Fruit fly (Drosophila melanogaster) whole organism, pupa: ENCODE data around the gene Orc5.

Experiments used
- CG10348 ChIP-seq: fragments of 200-800 bp; sonication (Bioruptor generic); IDR thresholded peaks from 2 replicates; pipeline ENCODE4 v1.3.6; 2022; ENCODE audit warnings: missing biosample characterization, missing genetic modification characterization
- CG12605 ChIP-seq: fragments of 200-800 bp; sonication (Bioruptor generic); IDR thresholded peaks from 2 replicates; pipeline ENCODE4 v1.3.6; 2022; ENCODE audit warnings: missing biosample characterization, missing genetic modification characterization
- CG13204 ChIP-seq: fragments of 200-800 bp; sonication (Bioruptor generic); optimal IDR thresholded peaks from 2 replicates; lab custom pipeline; 2018; ENCODE audit warnings: missing biosample characterization, mild to moderate bottlenecking, missing genetic modification characterization, moderate library complexity
- CG14655 ChIP-seq: fragments of 200-800 bp; sonication (Bioruptor generic); optimal IDR thresholded peaks from 3 replicates; lab custom pipeline; 2017; ENCODE audit warnings: mild to moderate bottlenecking, missing biosample characterization, missing genetic modification reagents, missing genetic modification characterization
- CG15710 ChIP-seq: fragments of 200-800 bp; sonication (Bioruptor generic); optimal IDR thresholded peaks from 2 replicates; lab custom pipeline; 2018; ENCODE audit warnings: missing biosample characterization, mild to moderate bottlenecking, missing genetic modification characterization, moderate library complexity
- CG17806 ChIP-seq: fragments of 200-800 bp; sonication (Bioruptor generic); optimal IDR thresholded peaks from 2 replicates; lab custom pipeline; 2018; ENCODE audit warnings: missing biosample characterization, mild to moderate bottlenecking, missing genetic modification characterization, moderate library complexity
- CG32121 ChIP-seq: fragments of 200-800 bp; sonication (Bioruptor generic); IDR thresholded peaks from 2 replicates; pipeline ENCODE4 v1.3.6; 2022; ENCODE audit warnings: missing biosample characterization, missing genetic modification characterization
- CG34367 ChIP-seq: fragments of 200-800 bp; sonication (Bioruptor generic); optimal IDR thresholded peaks from 2 replicates; lab custom pipeline; 2018; ENCODE audit warnings: missing biosample characterization, mild to moderate bottlenecking, missing genetic modification characterization
- CG4496 ChIP-seq: fragments of 200-800 bp; sonication (Bioruptor generic); IDR thresholded peaks from 3 replicates; pipeline ENCODE4 v1.3.6; 2022; ENCODE audit warnings: missing biosample characterization, missing genetic modification characterization
- CG8159 ChIP-seq: fragments of 200-800 bp; sonication (Bioruptor generic); optimal IDR thresholded peaks from 3 replicates; lab custom pipeline; 2018; ENCODE audit warnings: missing biosample characterization, mild to moderate bottlenecking, missing genetic modification characterization, moderate library complexity
- CG8301 ChIP-seq: fragments of 200-800 bp; sonication (Bioruptor generic); optimal IDR thresholded peaks from 2 replicates; lab custom pipeline; 2018; ENCODE audit warnings: missing biosample characterization, mild to moderate bottlenecking, missing genetic modification characterization
- CG9948 ChIP-seq: fragments of 200-800 bp; sonication (Bioruptor generic); optimal IDR thresholded peaks from 2 replicates; lab custom pipeline; 2018; ENCODE audit warnings: missing biosample characterization, mild to moderate bottlenecking, missing genetic modification characterization, moderate library complexity
- D1 ChIP-seq: fragments of 200-800 bp; sonication (Bioruptor generic); optimal IDR thresholded peaks from 2 replicates; lab custom pipeline; 2018; ENCODE audit warnings: missing biosample characterization, mild to moderate bottlenecking, missing genetic modification characterization, moderate library complexity
- EcR ChIP-seq: fragments of 200-800 bp; sonication (Bioruptor generic); optimal IDR thresholded peaks from 3 replicates; lab custom pipeline; 2019; ENCODE audit warnings: missing biosample characterization, missing genetic modification characterization, mild to moderate bottlenecking, moderate library complexity, missing genetic modification reagents
- Ets98B ChIP-seq: fragments of 200-800 bp; sonication (Bioruptor generic); IDR thresholded peaks from 2 replicates; pipeline ENCODE4 v1.3.6; 2022; ENCODE audit warnings: missing biosample characterization, missing genetic modification characterization
- Pif1A ChIP-seq: fragments of 200-800 bp; sonication (Bioruptor generic); optimal IDR thresholded peaks from 3 replicates; lab custom pipeline; 2016; ENCODE audit warnings: missing biosample characterization, missing genetic modification characterization
- Pif1B ChIP-seq: fragments of 200-800 bp; sonication (Bioruptor generic); optimal IDR thresholded peaks from 3 replicates; lab custom pipeline; 2016; ENCODE audit warnings: missing biosample characterization, missing genetic modification characterization
- Snoo ChIP-seq: fragments of 200-800 bp; sonication (Bioruptor generic); optimal IDR thresholded peaks from 3 replicates; lab custom pipeline; 2017; ENCODE audit warnings: missing biosample characterization, mild to moderate bottlenecking, missing genetic modification characterization, inconsistent platforms
- fd96Ca ChIP-seq: fragments of 200-800 bp; sonication (Bioruptor generic); IDR thresholded peaks from 3 replicates; pipeline ENCODE4 v1.3.6; 2022; ENCODE audit warnings: missing biosample characterization, missing genetic modification characterization
- gl ChIP-seq: fragments of 200-800 bp; sonication (Bioruptor generic); optimal IDR thresholded peaks from 2 replicates; lab custom pipeline; 2018; ENCODE audit warnings: missing biosample characterization, mild to moderate bottlenecking, missing genetic modification characterization
- rn ChIP-seq: fragments of 200-800 bp; sonication (Bioruptor generic); IDR thresholded peaks from 2 replicates; pipeline ENCODE4 v1.3.6; 2022; ENCODE audit warnings: missing biosample characterization, missing genetic modification characterization

The Orc5 gene

DNA sequence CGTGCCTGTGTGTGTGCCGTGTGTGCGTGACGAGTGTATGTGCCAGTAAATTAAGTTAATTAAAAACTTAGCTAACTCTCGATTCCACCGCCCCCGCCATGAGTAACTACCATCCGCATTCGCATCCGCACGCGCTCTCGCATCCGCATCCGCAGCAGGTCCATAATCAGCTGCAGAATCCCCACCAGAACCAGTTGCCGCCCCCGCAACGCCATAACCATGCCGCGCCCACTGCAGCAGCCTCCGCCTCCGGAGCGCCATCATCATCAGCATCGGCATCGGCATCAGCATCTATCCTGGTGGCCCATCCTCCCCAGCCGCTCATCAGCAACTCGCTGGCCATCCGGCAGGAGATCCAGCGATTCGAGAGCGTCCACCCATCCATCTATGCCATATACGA lies 6.3 kb downstream of the Orc5 start:
- TF ChIP-seq CG32121 (GFP tag; lab: Robert Waterston, UW) (no peak), CG15710 (no peak), CG13204 (GFP tag; lab: Kevin White, UChicago) (no peak), rn (no peak), CG8301 (tag; lab: Kevin White, UChicago) (no peak), CG10348 (GFP tag; lab: Robert Waterston, UW) (no peak), D1 (tag; lab: Kevin White, UChicago) (no peak), CG17806 (tag; lab: Kevin White, UChicago) (no peak)

DNA sequence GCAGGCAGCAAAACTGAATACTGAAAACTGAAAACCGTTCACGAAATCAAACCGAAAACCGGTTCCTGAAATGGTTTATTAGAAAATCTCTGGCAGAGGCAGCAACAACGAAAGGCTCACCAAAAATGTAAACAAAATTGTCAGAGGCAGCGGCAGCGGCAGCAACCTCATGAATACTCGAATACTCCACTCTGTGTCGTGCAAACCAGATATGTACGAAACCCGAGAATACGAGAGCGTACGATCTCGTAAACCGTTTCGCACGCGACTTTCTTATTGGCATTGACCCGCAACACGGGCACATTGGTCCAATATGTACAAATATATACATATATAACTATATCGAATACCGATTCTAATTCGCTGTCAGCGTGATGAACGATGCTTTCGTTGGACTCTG lies 7.9 kb downstream of the Orc5 start:
- TF ChIP-seq CG9948 (tag; lab: Kevin White, UChicago) = no peak
- no peak for TF ChIP-seq CG32121 (GFP tag; lab: Robert Waterston, UW)
- no peak for TF ChIP-seq Ets98B (GFP tag; lab: Robert Waterston, UW)
- TF ChIP-seq CG15710 = no peak
- TF ChIP-seq Snoo (tag; lab: Kevin White, UChicago) = no peak
- no peak for TF ChIP-seq CG10348 (GFP tag; lab: Robert Waterston, UW)
- TF ChIP-seq CG12605 = no peak
- TF ChIP-seq fd96Ca (GFP tag; lab: Robert Waterston, UW) = no peak
- TF ChIP-seq CG14655 (GFP tag; lab: Kevin White, UChicago) = no peak
- no peak for TF ChIP-seq CG8159 (tag; lab: Kevin White, UChicago)
- no peak for TF ChIP-seq D1 (tag; lab: Kevin White, UChicago)
- TF ChIP-seq CG17806 (tag; lab: Kevin White, UChicago) = no peak
- TF ChIP-seq EcR = no peak
- no peak for TF ChIP-seq CG4496 (GFP tag; lab: Robert Waterston, UW)
- TF ChIP-seq gl = no peak
- no peak for TF ChIP-seq Pif1A (GFP tag; lab: Kevin White, UChicago)
- TF ChIP-seq CG8301 (tag; lab: Kevin White, UChicago) = no peak
- TF ChIP-seq Pif1B (GFP tag; lab: Kevin White, UChicago) = no peak
- TF ChIP-seq CG13204 (GFP tag; lab: Kevin White, UChicago) = no peak
- TF ChIP-seq CG34367 (tag; lab: Kevin White, UChicago) = no peak

DNA sequence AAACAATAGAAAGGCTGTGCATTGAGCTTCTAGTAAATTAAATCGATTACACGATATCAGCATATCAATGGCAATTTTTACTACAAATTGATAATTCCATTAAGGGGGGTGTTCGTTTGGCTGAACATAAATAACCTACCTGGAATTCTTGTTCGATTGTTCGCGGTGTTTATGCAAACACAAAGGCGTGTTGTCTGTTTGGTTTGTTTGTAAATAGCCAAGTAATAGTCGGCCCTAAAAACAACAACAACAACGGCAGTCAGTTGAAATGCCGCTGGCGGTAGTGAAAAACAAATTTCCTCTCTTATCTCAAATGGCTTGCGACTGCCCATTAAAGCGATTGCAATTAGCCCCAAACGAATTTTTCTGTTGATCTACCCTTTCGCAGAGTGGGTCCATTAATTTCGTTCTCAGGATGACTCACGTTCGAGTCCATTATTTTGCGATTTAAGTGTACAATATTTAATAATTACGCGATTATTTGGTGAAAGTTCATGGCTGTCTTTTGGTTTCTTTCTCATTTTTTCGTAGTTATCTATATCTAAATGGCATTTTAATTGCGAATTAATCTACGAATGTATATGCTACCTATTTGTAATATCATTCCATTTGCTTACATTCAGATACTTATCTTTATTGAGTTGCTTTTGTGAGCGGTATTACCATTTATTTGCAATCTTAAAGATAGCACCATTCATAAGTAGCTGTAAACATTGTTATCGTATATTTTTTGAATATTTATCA lies 9.2 kb downstream of the Orc5 start:
- no peak for TF ChIP-seq Ets98B (GFP tag; lab: Robert Waterston, UW)
- TF ChIP-seq CG32121 (GFP tag; lab: Robert Waterston, UW) = no peak
- TF ChIP-seq CG17806 (tag; lab: Kevin White, UChicago) = no peak
- TF ChIP-seq fd96Ca (GFP tag; lab: Robert Waterston, UW) = no peak
- no peak for TF ChIP-seq CG4496 (GFP tag; lab: Robert Waterston, UW)
- TF ChIP-seq CG10348 (GFP tag; lab: Robert Waterston, UW) = no peak
- no peak for TF ChIP-seq CG8159 (tag; lab: Kevin White, UChicago)
- no peak for TF ChIP-seq Snoo (tag; lab: Kevin White, UChicago)

DNA sequence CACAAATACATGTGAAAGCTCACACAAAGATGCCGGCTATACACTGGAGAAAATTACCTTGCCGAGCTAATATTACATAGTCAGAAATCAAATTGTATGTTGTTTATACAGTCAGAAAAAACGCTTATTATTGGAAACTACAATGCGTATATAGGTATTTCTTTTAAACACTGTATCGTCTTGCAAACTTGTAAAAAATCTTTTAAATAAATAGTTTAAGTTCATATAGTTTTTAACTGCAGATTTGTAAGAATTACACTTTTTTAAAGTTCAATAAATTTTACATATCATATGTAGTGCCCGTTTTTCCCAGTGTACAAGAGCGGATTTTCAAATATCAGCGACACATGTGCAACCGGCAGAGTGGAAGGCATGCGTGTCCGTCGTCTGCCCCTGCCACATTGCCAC lies 10.1 kb downstream of the Orc5 start:
- peak; percentile 40 for TF ChIP-seq gl
- TF ChIP-seq CG14655 (GFP tag; lab: Kevin White, UChicago) = peak; percentile 92
- TF ChIP-seq CG4496 (GFP tag; lab: Robert Waterston, UW) = peak; percentile 86
- TF ChIP-seq CG8301 (tag; lab: Kevin White, UChicago) = peak; percentile 88
- peak; percentile 91 for TF ChIP-seq Snoo (tag; lab: Kevin White, UChicago)
- peak; percentile 76 for TF ChIP-seq Pif1B (GFP tag; lab: Kevin White, UChicago)
- TF ChIP-seq CG9948 (tag; lab: Kevin White, UChicago) = peak; percentile 88
- TF ChIP-seq EcR = no peak
- TF ChIP-seq Pif1A (GFP tag; lab: Kevin White, UChicago) = peak; percentile 83
- peak; percentile 80 for TF ChIP-seq Ets98B (GFP tag; lab: Robert Waterston, UW)
- TF ChIP-seq CG17806 (tag; lab: Kevin White, UChicago) = peak; percentile 81
- TF ChIP-seq CG34367 (tag; lab: Kevin White, UChicago) = peak; percentile 76
- peak; percentile 82 for TF ChIP-seq D1 (tag; lab: Kevin White, UChicago)
- TF ChIP-seq fd96Ca (GFP tag; lab: Robert Waterston, UW) = no peak; the same call in 2 of the 3 replicates
- peak; percentile 48; the same call in 1 of the 2 replicates for TF ChIP-seq rn
- peak; percentile 46 for TF ChIP-seq CG13204 (GFP tag; lab: Kevin White, UChicago)
- peak; percentile 90 for TF ChIP-seq CG32121 (GFP tag; lab: Robert Waterston, UW)
- peak; percentile 83 for TF ChIP-seq CG15710
- peak; percentile 86 for TF ChIP-seq CG8159 (tag; lab: Kevin White, UChicago)
- peak; percentile 56 for TF ChIP-seq CG12605
- 0 out of 2 replicates have a peak, but pooled peaks have one; percentile 16 for TF ChIP-seq CG10348 (GFP tag; lab: Robert Waterston, UW)

DNA sequence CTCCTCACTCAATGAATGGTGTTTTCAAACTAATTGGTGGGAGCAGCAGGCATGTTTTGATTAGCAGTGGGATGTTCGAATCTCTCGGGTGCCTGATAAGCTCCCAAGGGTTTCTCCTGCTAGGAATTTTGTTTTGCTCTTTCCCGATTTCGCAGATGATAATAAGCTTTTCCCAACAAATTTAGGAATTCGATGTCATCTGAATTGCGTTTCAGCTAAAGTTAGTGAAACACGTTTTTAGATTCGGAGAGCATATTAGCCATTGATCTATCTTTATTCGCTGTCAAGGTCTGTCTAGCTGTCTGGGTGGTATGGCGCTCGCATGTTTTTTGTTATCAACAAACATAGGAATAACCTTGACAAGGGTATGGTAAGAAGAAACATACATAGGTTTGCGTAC lies 11.9 kb downstream of the Orc5 start, which contains the start of gene CG33307:
Gene CG33307 (minus strand): TSS at position 13 of the 400 bp plus-strand sequence.
- TF ChIP-seq CG32121 (GFP tag; lab: Robert Waterston, UW) (no peak), Snoo (tag; lab: Kevin White, UChicago) (no peak), CG17806 (tag; lab: Kevin White, UChicago) (no peak), CG10348 (GFP tag; lab: Robert Waterston, UW) (no peak), fd96Ca (GFP tag; lab: Robert Waterston, UW) (no peak), CG13204 (GFP tag; lab: Kevin White, UChicago) (no peak), Pif1A (GFP tag; lab: Kevin White, UChicago) (no peak), CG9948 (tag; lab: Kevin White, UChicago) (no peak), EcR (no peak), Ets98B (GFP tag; lab: Robert Waterston, UW) (no peak)
